Fruit fly (Drosophila melanogaster) whole organism, pupa: Measurements from ENCODE around the gene TotF.

Source experiments
- CG10348 ChIP-seq: fragments of 200-800 bp; sonication (Bioruptor generic); IDR thresholded peaks from 2 replicates; pipeline ENCODE4 v1.3.6; 2022; ENCODE audit warnings: missing biosample characterization, missing genetic modification characterization
- CG12605 ChIP-seq: fragments of 200-800 bp; sonication (Bioruptor generic); IDR thresholded peaks from 2 replicates; pipeline ENCODE4 v1.3.6; 2022; ENCODE audit warnings: missing biosample characterization, missing genetic modification characterization
- CG13204 ChIP-seq: fragments of 200-800 bp; sonication (Bioruptor generic); optimal IDR thresholded peaks from 2 replicates; lab custom pipeline; 2018; ENCODE audit warnings: missing biosample characterization, mild to moderate bottlenecking, missing genetic modification characterization, moderate library complexity
- CG14655 ChIP-seq: fragments of 200-800 bp; sonication (Bioruptor generic); optimal IDR thresholded peaks from 3 replicates; lab custom pipeline; 2017; ENCODE audit warnings: mild to moderate bottlenecking, missing biosample characterization, missing genetic modification reagents, missing genetic modification characterization
- CG15710 ChIP-seq: fragments of 200-800 bp; sonication (Bioruptor generic); optimal IDR thresholded peaks from 2 replicates; lab custom pipeline; 2018; ENCODE audit warnings: missing biosample characterization, mild to moderate bottlenecking, missing genetic modification characterization, moderate library complexity
- CG17806 ChIP-seq: fragments of 200-800 bp; sonication (Bioruptor generic); optimal IDR thresholded peaks from 2 replicates; lab custom pipeline; 2018; ENCODE audit warnings: missing biosample characterization, mild to moderate bottlenecking, missing genetic modification characterization, moderate library complexity
- CG32121 ChIP-seq: fragments of 200-800 bp; sonication (Bioruptor generic); IDR thresholded peaks from 2 replicates; pipeline ENCODE4 v1.3.6; 2022; ENCODE audit warnings: missing biosample characterization, missing genetic modification characterization
- CG34367 ChIP-seq: fragments of 200-800 bp; sonication (Bioruptor generic); optimal IDR thresholded peaks from 2 replicates; lab custom pipeline; 2018; ENCODE audit warnings: missing biosample characterization, mild to moderate bottlenecking, missing genetic modification characterization
- CG4496 ChIP-seq: fragments of 200-800 bp; sonication (Bioruptor generic); IDR thresholded peaks from 3 replicates; pipeline ENCODE4 v1.3.6; 2022; ENCODE audit warnings: missing biosample characterization, missing genetic modification characterization
- CG8159 ChIP-seq: fragments of 200-800 bp; sonication (Bioruptor generic); optimal IDR thresholded peaks from 3 replicates; lab custom pipeline; 2018; ENCODE audit warnings: missing biosample characterization, mild to moderate bottlenecking, missing genetic modification characterization, moderate library complexity
- CG8301 ChIP-seq: fragments of 200-800 bp; sonication (Bioruptor generic); optimal IDR thresholded peaks from 2 replicates; lab custom pipeline; 2018; ENCODE audit warnings: missing biosample characterization, mild to moderate bottlenecking, missing genetic modification characterization
- CG9948 ChIP-seq: fragments of 200-800 bp; sonication (Bioruptor generic); optimal IDR thresholded peaks from 2 replicates; lab custom pipeline; 2018; ENCODE audit warnings: missing biosample characterization, mild to moderate bottlenecking, missing genetic modification characterization, moderate library complexity
- D1 ChIP-seq: fragments of 200-800 bp; sonication (Bioruptor generic); optimal IDR thresholded peaks from 2 replicates; lab custom pipeline; 2018; ENCODE audit warnings: missing biosample characterization, mild to moderate bottlenecking, missing genetic modification characterization, moderate library complexity
- EcR ChIP-seq: fragments of 200-800 bp; sonication (Bioruptor generic); optimal IDR thresholded peaks from 3 replicates; lab custom pipeline; 2019; ENCODE audit warnings: missing biosample characterization, missing genetic modification characterization, mild to moderate bottlenecking, moderate library complexity, missing genetic modification reagents
- Ets98B ChIP-seq: fragments of 200-800 bp; sonication (Bioruptor generic); IDR thresholded peaks from 2 replicates; pipeline ENCODE4 v1.3.6; 2022; ENCODE audit warnings: missing biosample characterization, missing genetic modification characterization
- Pif1A ChIP-seq: fragments of 200-800 bp; sonication (Bioruptor generic); optimal IDR thresholded peaks from 3 replicates; lab custom pipeline; 2016; ENCODE audit warnings: missing biosample characterization, missing genetic modification characterization
- Pif1B ChIP-seq: fragments of 200-800 bp; sonication (Bioruptor generic); optimal IDR thresholded peaks from 3 replicates; lab custom pipeline; 2016; ENCODE audit warnings: missing biosample characterization, missing genetic modification characterization
- Snoo ChIP-seq: fragments of 200-800 bp; sonication (Bioruptor generic); optimal IDR thresholded peaks from 3 replicates; lab custom pipeline; 2017; ENCODE audit warnings: missing biosample characterization, mild to moderate bottlenecking, missing genetic modification characterization, inconsistent platforms
- fd96Ca ChIP-seq: fragments of 200-800 bp; sonication (Bioruptor generic); IDR thresholded peaks from 3 replicates; pipeline ENCODE4 v1.3.6; 2022; ENCODE audit warnings: missing biosample characterization, missing genetic modification characterization
- gl ChIP-seq: fragments of 200-800 bp; sonication (Bioruptor generic); optimal IDR thresholded peaks from 2 replicates; lab custom pipeline; 2018; ENCODE audit warnings: missing biosample characterization, mild to moderate bottlenecking, missing genetic modification characterization
- rn ChIP-seq: fragments of 200-800 bp; sonication (Bioruptor generic); IDR thresholded peaks from 2 replicates; pipeline ENCODE4 v1.3.6; 2022; ENCODE audit warnings: missing biosample characterization, missing genetic modification characterization

TotF gene

DNA sequence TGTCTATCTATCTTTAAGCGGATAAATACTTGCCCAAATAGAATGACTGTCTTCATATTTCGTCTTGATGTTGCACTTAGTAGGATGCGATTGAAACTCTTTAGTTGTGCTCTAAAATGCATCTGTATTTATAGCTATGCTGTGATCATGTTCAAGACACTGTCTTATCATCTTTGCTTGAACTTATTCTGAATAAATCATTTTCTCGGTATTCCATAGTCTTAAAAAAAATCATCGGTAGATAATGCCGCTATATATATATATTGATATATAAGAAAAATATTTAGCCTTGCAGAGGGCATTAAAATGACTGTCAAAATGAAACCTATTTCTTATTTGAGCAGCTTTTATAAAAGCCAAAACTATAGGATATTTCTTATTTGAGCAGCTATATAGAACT is at the start of gene TotF:
Gene TotF, minus strand, starts transcription at position 101 of the 400 bp plus-strand sequence.
- no peak for TF ChIP-seq Pif1B
- TF ChIP-seq EcR, result no peak
- no peak for TF ChIP-seq rn
- TF ChIP-seq CG15710, result no peak
- no peak for TF ChIP-seq CG17806 (tag; lab: Kevin White, UChicago)
- no peak for TF ChIP-seq CG10348 (GFP tag; lab: Robert Waterston, UW)
- no peak for TF ChIP-seq fd96Ca (GFP tag; lab: Robert Waterston, UW)
- TF ChIP-seq CG32121 (GFP tag; lab: Robert Waterston, UW), result no peak
- no peak for TF ChIP-seq gl
- no peak for TF ChIP-seq CG8159 (tag; lab: Kevin White, UChicago)
- TF ChIP-seq Snoo (tag; lab: Kevin White, UChicago), result no peak

DNA sequence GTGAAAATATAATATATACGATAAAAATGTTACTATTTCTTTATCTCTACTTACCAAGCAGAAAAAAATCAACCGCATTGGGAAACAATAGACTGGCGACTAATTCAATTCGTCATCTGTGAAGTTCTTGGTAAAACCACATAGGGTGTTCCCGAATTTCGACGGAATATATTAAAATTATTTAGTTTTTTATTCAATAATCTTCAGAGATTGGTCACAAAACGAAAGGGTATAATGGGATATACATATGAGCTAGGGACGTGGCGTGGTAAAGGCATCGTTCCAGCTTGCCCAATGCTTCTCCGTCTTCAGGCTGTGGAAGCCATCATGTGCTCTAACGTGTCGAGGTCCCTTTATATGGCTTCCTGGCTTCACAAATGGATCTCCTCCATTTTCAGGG is 49.4 kb upstream of the TotF start, which contains the start of gene CG42866:
Gene CG42866, minus strand, starts transcription at position 101 of the 400 bp plus-strand sequence.
- TF ChIP-seq gl (no peak), CG15710 (no peak), Snoo (tag; lab: Kevin White, UChicago) (no peak), fd96Ca (GFP tag; lab: Robert Waterston, UW) (no peak), CG9948 (tag; lab: Kevin White, UChicago) (no peak), CG13204 (GFP tag; lab: Kevin White, UChicago) (no peak)

DNA sequence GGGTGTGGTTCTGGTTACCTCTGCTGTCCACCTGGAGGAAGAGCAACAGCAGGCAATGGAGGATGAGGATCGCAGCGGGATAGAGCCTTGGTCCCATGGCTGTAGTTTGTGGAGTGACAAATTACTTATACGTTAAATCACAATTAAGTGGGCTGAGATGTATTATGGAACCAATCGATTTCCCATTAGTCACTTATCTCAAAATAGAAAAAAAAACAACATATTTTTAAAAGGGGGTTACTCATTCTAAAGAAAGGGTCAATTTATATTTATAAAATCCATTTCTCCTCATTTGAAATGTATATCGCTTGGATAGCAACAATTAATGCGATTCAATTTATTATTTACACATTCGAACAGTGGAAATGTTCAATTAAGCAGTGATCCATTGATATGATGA is 48.8 kb upstream of the TotF start, which contains the start of gene CG34051:
Gene CG34051, minus strand, starts transcription at position 101 of the 400 bp plus-strand sequence.
- TF ChIP-seq CG34367 (tag; lab: Kevin White, UChicago), result no peak

DNA sequence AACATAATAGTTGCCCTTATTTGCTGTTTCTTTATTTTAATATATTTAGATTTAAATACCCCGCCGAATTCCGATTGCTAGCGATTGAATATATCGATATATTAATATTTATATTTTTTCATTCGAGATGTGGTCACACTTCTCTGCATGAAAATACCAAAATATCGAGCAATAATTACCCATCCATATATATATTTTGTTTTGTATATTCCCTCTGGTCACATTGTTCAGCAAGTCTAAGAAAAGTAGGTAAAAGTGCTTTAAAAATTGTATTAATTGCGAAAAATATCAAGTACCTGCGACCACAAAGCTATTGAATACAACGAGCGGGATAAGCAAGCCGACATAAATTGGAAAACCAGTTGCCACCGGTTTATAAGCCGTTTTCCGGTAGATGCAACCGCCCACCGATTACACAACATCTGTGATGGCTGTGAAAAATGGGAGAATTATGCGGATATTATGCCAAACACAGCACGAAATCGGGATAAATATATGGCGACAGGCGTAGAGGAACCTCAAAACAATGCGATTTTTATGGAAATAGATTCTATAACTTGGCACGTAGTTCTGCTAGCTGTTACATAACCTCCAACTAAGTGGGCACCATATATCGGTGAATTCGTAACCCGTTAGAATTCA is 46.5 kb upstream of the TotF start, which contains the start of gene COX4:
Gene COX4, plus strand, starts transcription at position 194 of the 642 bp plus-strand sequence.
- TF ChIP-seq CG15710, result no peak
- no peak for TF ChIP-seq CG13204 (GFP tag; lab: Kevin White, UChicago)
- TF ChIP-seq CG34367 (tag; lab: Kevin White, UChicago), result no peak
- no peak for TF ChIP-seq CG9948 (tag; lab: Kevin White, UChicago)
- no peak for TF ChIP-seq Ets98B (GFP tag; lab: Robert Waterston, UW)
- TF ChIP-seq fd96Ca (GFP tag; lab: Robert Waterston, UW), result no peak
- no peak for TF ChIP-seq gl
- TF ChIP-seq CG17806 (tag; lab: Kevin White, UChicago), result no peak
- TF ChIP-seq CG14655 (GFP tag; lab: Kevin White, UChicago), result no peak
- TF ChIP-seq CG8159 (tag; lab: Kevin White, UChicago), result no peak
- TF ChIP-seq CG4496 (GFP tag; lab: Robert Waterston, UW), result no peak
- no peak for TF ChIP-seq Snoo (tag; lab: Kevin White, UChicago)
- TF ChIP-seq EcR, result no peak
- TF ChIP-seq CG8301, result no peak
- TF ChIP-seq rn, result no peak
- TF ChIP-seq Pif1A (GFP tag; lab: Kevin White, UChicago), result no peak
- TF ChIP-seq CG10348 (GFP tag; lab: Robert Waterston, UW), result no peak
- no peak for TF ChIP-seq Pif1B
- TF ChIP-seq D1 (tag; lab: Kevin White, UChicago), result no peak
- no peak for TF ChIP-seq CG32121 (GFP tag; lab: Robert Waterston, UW)
- TF ChIP-seq, all 21 proteins: peak for 0

DNA sequence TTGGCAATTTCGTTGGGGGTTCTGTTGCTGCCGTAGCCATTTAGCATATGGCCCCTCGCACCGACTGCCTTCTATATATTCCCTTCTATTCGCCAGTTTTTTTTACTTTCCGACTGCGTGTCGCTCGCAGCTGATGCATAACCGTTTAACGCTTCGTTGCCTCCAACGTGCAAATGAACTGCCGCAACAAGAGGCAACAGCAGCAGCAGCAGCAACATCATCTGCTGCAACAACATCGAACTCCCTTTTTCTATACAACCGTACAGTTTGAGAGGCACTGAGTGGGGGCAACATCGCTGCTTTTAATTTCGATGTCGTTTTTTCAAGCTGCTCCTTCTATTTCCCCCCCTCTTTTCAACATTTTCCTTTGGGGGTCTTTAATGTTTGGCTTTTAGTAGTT is 40.0 kb upstream of the TotF start:
- no peak for TF ChIP-seq CG15710
- no peak for TF ChIP-seq CG12605 (GFP tag; lab: Robert Waterston, UW)
- no peak for TF ChIP-seq CG10348 (GFP tag; lab: Robert Waterston, UW)
- TF ChIP-seq fd96Ca (GFP tag; lab: Robert Waterston, UW), result no peak
- TF ChIP-seq CG14655 (GFP tag; lab: Kevin White, UChicago), result no peak
- TF ChIP-seq, all 21 proteins: peak for 0

DNA sequence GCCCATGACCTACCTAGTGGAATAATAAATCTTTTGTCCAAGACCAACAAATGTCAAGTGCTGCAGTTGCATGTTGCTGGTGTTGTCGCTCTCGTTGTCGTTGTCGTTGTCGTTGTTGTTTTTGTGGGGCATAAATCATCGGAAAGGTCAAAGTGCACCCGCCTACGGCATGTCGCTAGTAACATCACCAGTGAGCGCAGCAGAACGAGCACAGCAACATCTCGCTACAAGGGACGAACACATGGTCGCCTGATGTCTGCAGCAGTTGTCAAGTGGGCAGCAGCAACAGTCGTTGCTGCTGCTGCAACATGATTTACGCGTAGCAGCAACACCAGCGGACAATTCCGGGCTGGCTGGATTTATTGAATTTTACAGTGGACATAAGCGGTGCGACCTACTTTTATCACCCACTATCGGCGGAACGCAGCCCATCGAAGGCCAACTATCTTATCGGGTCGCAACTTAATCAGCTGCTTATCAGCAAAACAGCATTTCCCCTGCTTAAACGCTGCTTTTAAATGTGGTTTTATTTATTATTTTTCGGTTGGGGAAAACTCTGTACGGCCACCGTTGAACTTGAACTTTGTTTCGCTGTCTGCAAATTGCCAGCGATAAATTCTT is 39.5 kb upstream of the TotF start:
- TF ChIP-seq CG12605 (GFP tag; lab: Robert Waterston, UW) (no peak), CG8159 (tag; lab: Kevin White, UChicago) (no peak), EcR (no peak), Pif1B (no peak), D1 (tag; lab: Kevin White, UChicago) (no peak), CG10348 (GFP tag; lab: Robert Waterston, UW) (no peak)

DNA sequence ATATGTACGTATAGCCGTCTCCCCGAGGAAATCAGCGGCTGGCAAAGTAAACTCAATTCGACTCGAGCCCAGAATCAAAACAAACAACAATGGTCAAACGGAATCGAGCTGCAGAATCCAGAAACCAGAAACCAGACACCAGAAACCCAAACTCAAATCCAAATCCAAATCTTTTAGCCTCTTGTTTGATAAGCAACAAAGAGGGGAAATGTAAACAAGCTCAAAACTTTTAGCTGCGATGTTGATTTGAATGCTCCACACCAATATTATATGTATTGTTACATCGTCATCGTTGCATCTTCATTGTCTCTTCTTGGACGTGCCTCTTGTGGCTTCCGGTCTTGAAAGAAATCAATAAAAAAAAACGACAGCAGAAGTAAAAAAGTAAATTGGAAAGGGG is 37.4 kb upstream of the TotF start:
- TF ChIP-seq rn (no peak), CG34367 (tag; lab: Kevin White, UChicago) (no peak), fd96Ca (GFP tag; lab: Robert Waterston, UW) (no peak), CG10348 (GFP tag; lab: Robert Waterston, UW) (no peak), CG15710 (no peak), CG32121 (GFP tag; lab: Robert Waterston, UW) (no peak), Ets98B (GFP tag; lab: Robert Waterston, UW) (no peak), CG12605 (GFP tag; lab: Robert Waterston, UW) (no peak), CG4496 (GFP tag; lab: Robert Waterston, UW) (no peak), CG17806 (tag; lab: Kevin White, UChicago) (no peak), Pif1B (no peak), Pif1A (GFP tag; lab: Kevin White, UChicago) (no peak)
